Fruit fly (Drosophila melanogaster): Measurements from ENCODE around the gene vret.

Gene vret

dm6 chr3R:22781412-22781811 lies 36.0 kb upstream of the vret start (continued):
- peak; percentile 11 for TF ChIP-seq PHDP (tag; optimal IDR thresholded peaks at IDR 0.05)
- TF ChIP-seq CG16815 (GFP tag; optimal IDR thresholded peaks at IDR 0.05): no peak
- no peak for TF ChIP-seq schlank (tag; optimal IDR thresholded peaks at IDR 0.05)
- TF ChIP-seq oc (tag; optimal IDR thresholded peaks at IDR 0.05): no peak
- TF ChIP-seq CG6254 (GFP tag; optimal IDR thresholded peaks at IDR 0.05): peak; percentile 28
- TF ChIP-seq al (GFP tag; IDR thresholded peaks at IDR 0.05): no peak
- no peak for TF ChIP-seq sc (optimal IDR thresholded peaks at IDR 0.05)
- TF ChIP-seq sc (GFP tag; optimal IDR thresholded peaks at IDR 0.05): no peak
- TF ChIP-seq CG15011 (GFP tag; optimal IDR thresholded peaks at IDR 0.05): no peak
- TF ChIP-seq CG12299 (tag; optimal IDR thresholded peaks at IDR 0.05): no peak
- TF ChIP-seq ap (GFP tag; IDR thresholded peaks at IDR 0.05): no peak
- peak; percentile 83; the same call in 2 of the 3 replicates for TF ChIP-seq ci (GFP tag; IDR thresholded peaks at IDR 0.05)
- TF ChIP-seq abd-A (tag; optimal IDR thresholded peaks at IDR 0.05): no peak
- no peak for TF ChIP-seq CG12744 (GFP tag; optimal IDR thresholded peaks at IDR 0.05)
- TF ChIP-seq hkb (optimal IDR thresholded peaks at IDR 0.05): no peak
- TF ChIP-seq hkb (GFP tag; IDR thresholded peaks at IDR 0.05): peak; percentile 47; the same call in 1 of the 2 replicates
- TF ChIP-seq CG6854 (GFP tag; optimal IDR thresholded peaks at IDR 0.05): no peak
- TF ChIP-seq ttk (GFP tag; IDR thresholded peaks at IDR 0.05): no peak
- TF ChIP-seq CG34224 (GFP tag; IDR thresholded peaks at IDR 0.05; ENCODE audit: partially characterized antibody): 0 out of 3 replicates have a peak, but pooled peaks have one; percentile 9
- peak; percentile 61; the same call in 1 of the 2 replicates for TF ChIP-seq chm (GFP tag; IDR thresholded peaks at IDR 0.05)
- peak; percentile 2 for TF ChIP-seq CG18262 (tag; optimal IDR thresholded peaks at IDR 0.05)
- TF ChIP-seq corto (GFP tag; optimal IDR thresholded peaks at IDR 0.05): peak; percentile 28
- peak; percentile 42; the same call in 1 of the 3 replicates for TF ChIP-seq CG34422 (GFP tag; IDR thresholded peaks at IDR 0.05)
- peak; percentile 63 for TF ChIP-seq CG32532 (GFP tag; IDR thresholded peaks at IDR 0.05)
- no peak for TF ChIP-seq toy (GFP tag; IDR thresholded peaks at IDR 0.05)
- peak; percentile 8 for TF ChIP-seq zen (tag; optimal IDR thresholded peaks at IDR 0.05)
- TF ChIP-seq CG6175 (GFP tag; IDR thresholded peaks at IDR 0.05): no peak
- no peak; the same call in 2 of the 3 replicates for TF ChIP-seq row (GFP tag; IDR thresholded peaks at IDR 0.05)
- TF ChIP-seq CG6765 (GFP tag; optimal IDR thresholded peaks at IDR 0.05): peak; percentile 41
- no peak for TF ChIP-seq Ravus (GFP tag; IDR thresholded peaks at IDR 0.05)
- peak; percentile 29 for TF ChIP-seq CG17385 (GFP tag; optimal IDR thresholded peaks at IDR 0.05)
- TF ChIP-seq usp (GFP tag; optimal IDR thresholded peaks at IDR 0.05): no peak
- TF ChIP-seq CG12769 (tag; optimal IDR thresholded peaks at IDR 0.05): peak; percentile 7
- no peak for TF ChIP-seq Dip2 (GFP tag; IDR thresholded peaks at IDR 0.05)
- no peak for TF ChIP-seq gt (GFP tag; IDR thresholded peaks at IDR 0.05)
- peak; percentile 62 for TF ChIP-seq lbe (GFP tag; optimal IDR thresholded peaks at IDR 0.05)
- no peak for TF ChIP-seq dpn (GFP tag; optimal IDR thresholded peaks at IDR 0.05)
- no peak for TF ChIP-seq eyg (GFP tag; optimal IDR thresholded peaks at IDR 0.05)
- TF ChIP-seq trem (tag; optimal IDR thresholded peaks at IDR 0.05): no peak
- TF ChIP-seq phol (tag; optimal IDR thresholded peaks at IDR 0.05): no peak
- TF ChIP-seq CG8478 (optimal IDR thresholded peaks at IDR 0.05): no peak
- no peak for TF ChIP-seq wor (GFP tag; IDR thresholded peaks at IDR 0.05)
- TF ChIP-seq gcm (GFP tag; optimal IDR thresholded peaks at IDR 0.05): peak; percentile 2
- 0 out of 3 replicates have a peak, but pooled peaks have one; percentile 46 for TF ChIP-seq ken (GFP tag; IDR thresholded peaks at IDR 0.05)
- TF ChIP-seq Adf1 (GFP tag; IDR thresholded peaks at IDR 0.05): peak; percentile 61; the same call in 1 of the 2 replicates
- TF ChIP-seq CG13296 (GFP tag; optimal IDR thresholded peaks at IDR 0.05): no peak
- TF ChIP-seq CG10543 (GFP tag; optimal IDR thresholded peaks at IDR 0.05): peak; percentile 45
- peak; percentile 20 for TF ChIP-seq Hmr (GFP tag; optimal IDR thresholded peaks at IDR 0.05)
- TF ChIP-seq Fer2 (tag; optimal IDR thresholded peaks at IDR 0.05): no peak
- no peak for TF ChIP-seq ERR (GFP tag; optimal IDR thresholded peaks at IDR 0.05)
- peak; percentile 78; the same call in 2 of the 3 replicates for TF ChIP-seq so (GFP tag; IDR thresholded peaks at IDR 0.05)
- no peak for TF ChIP-seq dmrt11E (tag; optimal IDR thresholded peaks at IDR 0.05)

All from whole organism, embryonic.